Worm (Caenorhabditis elegans): ENCODE results near the gene nspb-5.

- TF ChIP-seq him-1 (tag; optimal IDR thresholded peaks at IDR 0.05) (peak; percentile 27), dao-5 (tag; optimal IDR thresholded peaks at IDR 0.05) (no peak), W03F9.2 (tag; optimal IDR thresholded peaks at IDR 0.05) (peak; percentile 92)
These were observed 13.4 kb upstream of the nspb-5 start, which contains the start of the genes F38A5.2 and dnj-11 for ce11 chrIV:6585397-6585921.

All from whole organism, L4/young adult.